Fruit fly (Drosophila melanogaster): Measurements from ENCODE around the gene Nak.

The Nak gene

DNA sequence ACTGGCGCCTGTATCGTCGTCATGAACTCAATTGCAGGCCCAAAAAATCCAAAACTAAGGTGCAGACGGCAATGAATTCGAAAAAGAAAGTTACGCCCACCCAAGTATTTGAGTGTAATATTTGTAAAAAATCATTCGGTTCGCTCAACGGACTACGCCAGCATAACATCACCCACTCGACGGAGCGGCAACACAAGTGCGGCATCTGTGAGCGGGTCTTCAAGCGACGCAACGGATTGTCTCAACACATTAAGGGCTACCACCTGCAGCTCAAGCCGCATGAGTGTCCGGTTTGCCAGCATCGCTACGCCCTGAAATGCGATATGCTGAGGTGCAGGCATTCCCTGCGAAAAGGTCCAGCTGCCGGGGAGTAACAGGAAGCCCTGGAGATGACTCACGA lies 8.2 kb upstream of the Nak start:
- no peak for TF ChIP-seq Hr96 (GFP tag; optimal IDR thresholded peaks at IDR 0.05)
- no peak for TF ChIP-seq bab1 (GFP tag; optimal IDR thresholded peaks at IDR 0.05)
- no peak for TF ChIP-seq CG5204 (GFP tag; optimal IDR thresholded peaks at IDR 0.05)
- TF ChIP-seq CG33017 (tag; optimal IDR thresholded peaks at IDR 0.05), result no peak
- no peak for TF ChIP-seq Mnt (GFP tag; optimal IDR thresholded peaks at IDR 0.05)
- no peak for TF ChIP-seq ovo (GFP tag; optimal IDR thresholded peaks at IDR 0.05)
- no peak for TF ChIP-seq tj (GFP tag; optimal IDR thresholded peaks at IDR 0.05)
- TF ChIP-seq CG7101 (tag; optimal IDR thresholded peaks at IDR 0.05), result no peak
- no peak for TF ChIP-seq Crg-1 (GFP tag; optimal IDR thresholded peaks at IDR 0.05)
- TF ChIP-seq cic (GFP tag; optimal IDR thresholded peaks at IDR 0.05), result no peak
- no peak for TF ChIP-seq CG14711 (tag; optimal IDR thresholded peaks at IDR 0.05)
- no peak for TF ChIP-seq CG7045 (GFP tag; optimal IDR thresholded peaks at IDR 0.05)
- no peak for TF ChIP-seq pad (GFP tag; optimal IDR thresholded peaks at IDR 0.05)
- TF ChIP-seq cnc (optimal IDR thresholded peaks at IDR 0.05), result no peak

DNA sequence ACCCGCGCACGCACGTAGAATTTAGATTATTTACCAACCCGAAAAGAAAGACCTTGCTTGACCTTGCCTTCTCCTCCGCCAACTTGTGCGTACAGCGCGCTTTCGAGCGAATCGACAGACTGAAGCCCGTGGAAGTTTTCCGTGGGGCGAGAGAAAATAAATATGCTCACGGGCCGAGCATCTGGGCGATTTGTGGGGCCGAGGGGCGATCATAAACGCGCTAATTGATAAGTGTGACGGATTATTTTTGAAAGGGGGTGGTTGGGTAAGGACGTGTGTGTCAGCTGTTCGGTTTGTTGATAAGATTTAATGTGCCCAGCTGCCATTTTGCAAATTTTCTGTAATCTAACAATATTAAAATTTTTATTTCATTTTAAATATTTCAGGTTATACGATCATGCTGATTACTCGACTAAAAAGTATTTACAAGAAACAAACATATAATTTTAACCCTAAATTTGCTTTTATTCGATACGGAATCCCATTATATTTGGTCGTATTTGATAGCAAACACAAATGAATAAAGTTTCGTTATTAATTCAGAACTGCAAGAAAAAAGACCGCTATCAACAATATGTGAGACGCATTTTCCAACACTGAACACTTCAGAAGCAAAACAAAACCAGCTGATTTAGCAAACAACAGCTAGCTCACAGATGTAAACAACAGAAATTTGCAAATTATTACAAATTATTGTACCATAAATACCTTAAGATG lies 5.7 kb upstream of the Nak start, which contains the start of the genes L2HGDH and CG10431:
L2HGDH (minus strand) TSS at position 386 of the 717 bp plus-strand sequence.
CG10431 (plus strand) TSS at position 648 of the 717 bp plus-strand sequence.
- TF ChIP-seq cnc (optimal IDR thresholded peaks at IDR 0.05) (no peak), CG12768 (GFP tag; optimal IDR thresholded peaks at IDR 0.05) (peak; percentile 80), CG14711 (tag; optimal IDR thresholded peaks at IDR 0.05) (peak; percentile 68), CG11617 (GFP tag; optimal IDR thresholded peaks at IDR 0.05) (peak; percentile 83), Hr96 (GFP tag; optimal IDR thresholded peaks at IDR 0.05) (peak; percentile 60), pad (GFP tag; optimal IDR thresholded peaks at IDR 0.05) (peak; percentile 73), Crg-1 (GFP tag; optimal IDR thresholded peaks at IDR 0.05) (peak; percentile 77), kay (GFP tag; ENCODE audit: borderline replicate concordance) (no peak), bab1 (GFP tag; optimal IDR thresholded peaks at IDR 0.05) (peak; percentile 47), CG5204 (GFP tag; optimal IDR thresholded peaks at IDR 0.05) (no peak), ovo (GFP tag; optimal IDR thresholded peaks at IDR 0.05) (peak; percentile 81), CG7101 (tag; optimal IDR thresholded peaks at IDR 0.05) (peak; percentile 78), cic (GFP tag; optimal IDR thresholded peaks at IDR 0.05) (peak; percentile 84), CG33017 (tag; optimal IDR thresholded peaks at IDR 0.05) (peak; percentile 63), toe (GFP tag; optimal IDR thresholded peaks at IDR 0.05) (peak; percentile 83), Clk (GFP tag; optimal IDR thresholded peaks at IDR 0.05) (peak; percentile 57), CG7045 (GFP tag; optimal IDR thresholded peaks at IDR 0.05) (peak; percentile 56), CG1620 (GFP tag; optimal IDR thresholded peaks at IDR 0.05) (peak; percentile 59), Mnt (GFP tag; optimal IDR thresholded peaks at IDR 0.05) (peak; percentile 80), tj (GFP tag; optimal IDR thresholded peaks at IDR 0.05) (peak; percentile 76)

DNA sequence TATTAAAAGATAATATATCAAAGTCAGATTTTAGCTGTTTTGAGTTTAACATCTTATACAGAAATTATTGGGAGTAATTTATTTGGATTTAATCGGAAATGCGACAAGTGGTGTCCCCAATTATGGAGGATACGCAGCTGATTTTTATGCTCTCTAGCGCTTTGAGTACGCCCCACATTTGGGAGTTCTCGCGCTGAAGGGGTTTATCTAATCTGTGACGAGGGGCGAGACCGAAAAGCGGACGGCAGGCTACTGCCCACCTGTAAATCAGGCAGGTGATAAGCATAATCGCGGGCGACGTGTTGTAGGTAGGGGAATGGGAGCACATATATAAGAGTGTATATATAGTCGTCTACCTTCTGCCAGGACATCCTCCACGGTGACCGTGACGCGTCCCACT lies 647 bp downstream of the Nak start:
- TF ChIP-seq pad (GFP tag; optimal IDR thresholded peaks at IDR 0.05), result no peak
- TF ChIP-seq Mnt (GFP tag; optimal IDR thresholded peaks at IDR 0.05), result no peak
- no peak for TF ChIP-seq CG12768 (GFP tag; optimal IDR thresholded peaks at IDR 0.05)
- TF ChIP-seq cnc (optimal IDR thresholded peaks at IDR 0.05), result no peak
- TF ChIP-seq kay (GFP tag; ENCODE audit: borderline replicate concordance), result no peak

DNA sequence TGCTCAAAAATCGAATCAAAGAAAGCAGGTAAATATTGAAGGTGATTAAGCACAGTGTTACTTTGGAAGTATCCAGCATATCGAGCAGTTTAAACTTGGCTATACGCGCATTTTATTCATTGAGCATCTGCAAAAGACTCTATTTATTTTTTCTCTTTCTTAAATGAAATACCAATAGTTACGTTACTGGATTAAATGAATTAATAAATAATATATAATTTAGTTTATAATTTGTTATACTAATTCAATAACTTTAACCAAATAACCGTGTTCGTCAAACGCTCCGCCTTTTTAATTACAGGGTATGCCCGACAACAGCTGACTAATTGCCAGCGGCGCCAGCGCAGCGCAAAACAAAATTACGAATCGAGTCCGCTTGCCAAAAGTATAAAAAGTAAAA lies 1.7 kb downstream of the Nak start:
- TF ChIP-seq CG33017 (tag; optimal IDR thresholded peaks at IDR 0.05) (peak; percentile 12), CG7045 (GFP tag; optimal IDR thresholded peaks at IDR 0.05) (peak; percentile 60), CG12768 (GFP tag; optimal IDR thresholded peaks at IDR 0.05) (peak; percentile 42), Mnt (GFP tag; optimal IDR thresholded peaks at IDR 0.05) (no peak), CG5204 (GFP tag; optimal IDR thresholded peaks at IDR 0.05) (peak; percentile 13), bab1 (GFP tag; optimal IDR thresholded peaks at IDR 0.05) (peak; percentile 92), kay (GFP tag; ENCODE audit: borderline replicate concordance) (peak; percentile 26), Crg-1 (GFP tag; optimal IDR thresholded peaks at IDR 0.05) (no peak), Clk (GFP tag; optimal IDR thresholded peaks at IDR 0.05) (no peak), CG11617 (GFP tag; optimal IDR thresholded peaks at IDR 0.05) (peak; percentile 82), cnc (optimal IDR thresholded peaks at IDR 0.05) (no peak), CG7101 (tag; optimal IDR thresholded peaks at IDR 0.05) (peak; percentile 78), cic (GFP tag; optimal IDR thresholded peaks at IDR 0.05) (no peak), ovo (GFP tag; optimal IDR thresholded peaks at IDR 0.05) (no peak), toe (GFP tag; optimal IDR thresholded peaks at IDR 0.05) (no peak), Hr96 (GFP tag; optimal IDR thresholded peaks at IDR 0.05) (no peak), pad (GFP tag; optimal IDR thresholded peaks at IDR 0.05) (peak; percentile 51), CG1620 (GFP tag; optimal IDR thresholded peaks at IDR 0.05) (no peak), tj (GFP tag; optimal IDR thresholded peaks at IDR 0.05) (peak; percentile 31), CG14711 (tag; optimal IDR thresholded peaks at IDR 0.05) (peak; percentile 79)

DNA sequence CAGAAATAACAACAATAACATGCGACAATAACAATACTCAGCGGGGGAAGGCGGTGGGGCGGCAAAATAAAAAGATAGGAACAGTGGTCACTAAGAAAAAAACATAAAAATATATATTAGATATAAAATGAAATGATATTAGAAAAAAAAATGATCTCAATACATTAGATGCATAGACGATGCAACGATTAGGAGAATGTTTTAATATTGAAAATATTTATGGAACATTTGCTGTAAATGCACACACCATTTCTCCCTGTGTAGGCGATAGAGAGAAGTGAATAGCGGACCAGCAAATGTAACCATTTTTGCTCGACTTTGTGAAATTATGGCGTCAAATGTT lies 2.4 kb downstream of the Nak start:
- peak; percentile 90 for TF ChIP-seq CG7101 (tag; optimal IDR thresholded peaks at IDR 0.05)
- TF ChIP-seq cic (GFP tag; optimal IDR thresholded peaks at IDR 0.05), result peak; percentile 66
- TF ChIP-seq CG11617 (GFP tag; optimal IDR thresholded peaks at IDR 0.05), result peak; percentile 81
- peak; percentile 87 for TF ChIP-seq CG12768 (GFP tag; optimal IDR thresholded peaks at IDR 0.05)
- peak; percentile 49 for TF ChIP-seq Clk (GFP tag; optimal IDR thresholded peaks at IDR 0.05)
- TF ChIP-seq CG1620 (GFP tag; optimal IDR thresholded peaks at IDR 0.05), result peak; percentile 74
- peak; percentile 92 for TF ChIP-seq CG7045 (GFP tag; optimal IDR thresholded peaks at IDR 0.05)
- TF ChIP-seq cnc (optimal IDR thresholded peaks at IDR 0.05), result no peak
- peak; percentile 86 for TF ChIP-seq CG33017 (tag; optimal IDR thresholded peaks at IDR 0.05)
- peak; percentile 49 for TF ChIP-seq tj (GFP tag; optimal IDR thresholded peaks at IDR 0.05)
- TF ChIP-seq kay (GFP tag; ENCODE audit: borderline replicate concordance), result no peak
- peak; percentile 71 for TF ChIP-seq ovo (GFP tag; optimal IDR thresholded peaks at IDR 0.05)
- peak; percentile 91 for TF ChIP-seq bab1 (GFP tag; optimal IDR thresholded peaks at IDR 0.05)
- TF ChIP-seq Hr96 (GFP tag; optimal IDR thresholded peaks at IDR 0.05), result peak; percentile 45
- peak; percentile 49 for TF ChIP-seq pad (GFP tag; optimal IDR thresholded peaks at IDR 0.05)
- peak; percentile 89 for TF ChIP-seq CG14711 (tag; optimal IDR thresholded peaks at IDR 0.05)
- TF ChIP-seq Mnt (GFP tag; optimal IDR thresholded peaks at IDR 0.05), result peak; percentile 62
- TF ChIP-seq Crg-1 (GFP tag; optimal IDR thresholded peaks at IDR 0.05), result peak; percentile 75
- TF ChIP-seq CG5204 (GFP tag; optimal IDR thresholded peaks at IDR 0.05), result peak; percentile 84
- TF ChIP-seq toe (GFP tag; optimal IDR thresholded peaks at IDR 0.05), result peak; percentile 84
